Fruit fly (Drosophila melanogaster): Measurements from ENCODE around the gene CG3348.

DNA sequence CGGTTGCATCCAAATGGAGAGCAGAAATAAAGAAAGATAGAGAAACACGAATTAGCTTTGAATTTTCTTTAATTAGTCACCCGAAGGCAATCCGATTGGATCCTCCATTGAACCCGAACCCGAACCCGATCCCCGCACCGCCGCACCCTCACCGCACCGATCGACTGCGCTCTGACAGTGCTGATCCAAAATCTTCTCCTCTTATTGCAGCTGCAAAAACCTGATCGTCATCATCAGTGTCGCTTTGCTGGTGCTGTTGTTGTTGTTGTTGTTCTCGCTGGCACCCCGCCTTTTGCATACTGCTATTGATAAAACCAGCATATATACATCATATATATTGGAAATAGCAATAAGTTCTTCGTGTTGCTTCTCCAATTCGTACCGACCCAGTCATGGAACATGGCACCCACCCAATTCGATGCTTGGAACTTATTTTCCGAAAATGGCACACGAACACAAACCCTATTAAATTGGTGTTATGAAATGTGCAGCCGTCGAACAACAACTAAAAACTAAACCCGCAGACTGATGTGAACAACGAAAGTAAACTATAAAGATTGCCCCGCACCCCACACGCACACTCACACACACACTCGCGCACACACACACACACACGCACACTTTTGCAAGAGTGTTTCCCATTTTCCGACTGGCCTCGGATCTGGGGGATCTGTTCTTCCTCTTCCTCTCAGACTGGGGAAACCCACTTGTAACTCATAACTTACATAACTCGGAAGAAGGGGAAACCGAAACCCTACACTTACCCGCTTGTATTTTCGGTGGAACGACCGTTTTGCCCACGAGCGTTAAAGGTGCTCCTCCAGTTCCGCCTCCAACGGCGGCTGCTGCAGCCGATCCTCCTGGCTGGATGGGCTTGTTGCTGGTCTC lies 21.4 kb downstream of the CG3348 start:
- TF ChIP-seq CG8478 (optimal IDR thresholded peaks at IDR 0.05) (no peak), CTCF (optimal IDR thresholded peaks at IDR 0.05) (no peak)

Measured in S2 (cell line).